Worm (Caenorhabditis elegans) whole organism, L4 larva: Measurements from ENCODE around the gene T04C12.7.

Experiments used
- F49E8.2 ChIP-seq: sonication (generic microtip); optimal IDR thresholded peaks from 2 replicates; lab custom pipeline; 2016; ENCODE audit warnings: missing compliant biosample characterization, mild to moderate bottlenecking, missing genetic modification characterization, borderline replicate concordance
- aha-1 ChIP-seq: fragments of 150-350 bp; peaks from one replicate; lab custom pipeline; 2014; ENCODE audit warnings: missing biosample characterization, missing genetic modification characterization
- ama-1 ChIP-seq: fragments of 150-350 bp; optimal IDR thresholded peaks from 2 replicates; lab custom pipeline; 2014; ENCODE audit warnings: inconsistent platforms, mixed read lengths
- ceh-82 ChIP-seq: sonication (generic microtip); optimal IDR thresholded peaks from 2 replicates; lab custom pipeline; 2017; ENCODE audit warnings: missing biosample characterization, missing genetic modification characterization
- lin-1 ChIP-seq: fragments of 200-800 bp; sonication (Bioruptor generic); IDR thresholded peaks from 2 replicates; pipeline ENCODE4 v1.3.6; 2022; ENCODE audit warnings: missing genetic modification reagents, missing genetic modification characterization, missing compliant biosample characterization
- pqm-1 ChIP-seq: sonication (generic microtip); optimal IDR thresholded peaks from 2 replicates; lab custom pipeline; 2017; ENCODE audit warnings: missing biosample characterization, missing genetic modification characterization
- rbr-2 ChIP-seq: sonication (generic microtip); optimal IDR thresholded peaks from 2 replicates; lab custom pipeline; 2016; ENCODE audit warnings: missing genotype, missing genetic modification characterization, missing compliant biosample characterization
- saeg-2 ChIP-seq: fragments of 200-800 bp; sonication (Bioruptor generic); IDR thresholded peaks from 2 replicates; pipeline ENCODE4 v1.3.6; 2022; ENCODE audit warnings: missing genetic modification reagents, missing genetic modification characterization, missing compliant biosample characterization
- snpc-4 ChIP-seq: fragments of 150-350 bp; optimal IDR thresholded peaks from 2 replicates; lab custom pipeline; 2014; ENCODE audit warnings: missing biosample characterization, missing genetic modification characterization
- unc-39 ChIP-seq: sonication (generic microtip); optimal IDR thresholded peaks from 2 replicates; lab custom pipeline; 2017; ENCODE audit warnings: missing biosample characterization, missing genetic modification characterization
- zag-1 ChIP-seq: fragments of 150-350 bp; optimal IDR thresholded peaks from 2 replicates; lab custom pipeline; 2014; ENCODE audit warnings: missing biosample characterization, missing genetic modification characterization

- TF ChIP-seq ceh-82 (no peak), lin-1 (GFP tag; lab: Robert Waterston, UW) (no peak), aha-1 (tag; lab: Kevin White, UChicago) (no peak), ama-1 (lab: Kevin White, UChicago) (no peak), pqm-1 (tag; lab: Kevin White, UChicago) (no peak), rbr-2 (tag; lab: Kevin White, UChicago) (no peak), saeg-2 (GFP tag; lab: Robert Waterston, UW) (no peak), F49E8.2 (tag; lab: Kevin White, UChicago) (no peak), snpc-4 (tag; lab: Kevin White, UChicago) (no peak), zag-1 (tag; lab: Kevin White, UChicago) (no peak), unc-39 (no peak)
These were observed 29.0 kb downstream of the T04C12.7 start for ce11 chrV:11082964-11083363.
